Fruit fly (Drosophila melanogaster): ENCODE measurements around the gene CG42264.

The CG42264 gene

dm6 chrX:5783260-5784040 is 7.0 kb upstream of the CG42264 start (continued):
- TF ChIP-seq oc (tag; optimal IDR thresholded peaks at IDR 0.05) (peak; percentile 61), Vsx1 (GFP tag; optimal IDR thresholded peaks at IDR 0.05) (no peak), Hr3 (GFP tag; optimal IDR thresholded peaks at IDR 0.05) (no peak), Hsf (GFP tag; optimal IDR thresholded peaks at IDR 0.05) (peak; percentile 18), CG11695 (GFP tag; IDR thresholded peaks at IDR 0.05) (peak; percentile 15; the same call in 1 of the 3 replicates), unpg (GFP tag; optimal IDR thresholded peaks at IDR 0.05) (peak; percentile 61), Doc3 (GFP tag; IDR thresholded peaks at IDR 0.05; ENCODE audit: partially characterized antibody) (no peak), Neu2 (GFP tag; optimal IDR thresholded peaks at IDR 0.05; ENCODE audit: borderline replicate concordance) (no peak), yki (optimal IDR thresholded peaks at IDR 0.05) (no peak), CG3407 (GFP tag; optimal IDR thresholded peaks at IDR 0.05) (peak; percentile 41), cg (GFP tag; optimal IDR thresholded peaks at IDR 0.05) (peak; percentile 23), sima (GFP tag; optimal IDR thresholded peaks at IDR 0.05) (no peak), Stat92E (GFP tag; optimal IDR thresholded peaks at IDR 0.05) (no peak), Antp (GFP tag; optimal IDR thresholded peaks at IDR 0.05) (no peak), Atf-2 (GFP tag; optimal IDR thresholded peaks at IDR 0.05) (no peak), NC2α (GFP tag; optimal IDR thresholded peaks at IDR 0.05) (no peak), nmo (GFP tag; optimal IDR thresholded peaks at IDR 0.05) (peak; percentile 57), p53 (GFP tag; optimal IDR thresholded peaks at IDR 0.05) (no peak), C15 (GFP tag; IDR thresholded peaks at IDR 0.05) (no peak), sqz (GFP tag; optimal IDR thresholded peaks at IDR 0.05) (no peak), chm (GFP tag; IDR thresholded peaks at IDR 0.05) (no peak), CG15073 (GFP tag; optimal IDR thresholded peaks at IDR 0.05) (no peak), H15 (GFP tag; IDR thresholded peaks at IDR 0.05) (0 out of 3 replicates have a peak, but pooled peaks have one; percentile 56), CG6791 (GFP tag; IDR thresholded peaks at IDR 0.05; ENCODE audit: partially characterized antibody) (no peak), chif (GFP tag; optimal IDR thresholded peaks at IDR 0.05) (peak in 1 of 2 experiments; percentile 24), CG11247 (GFP tag; IDR thresholded peaks at IDR 0.05) (peak; percentile 53), nau (GFP tag; optimal IDR thresholded peaks at IDR 0.05) (no peak), tgo (GFP tag; IDR thresholded peaks at IDR 0.05) (peak; percentile 35; the same call in 1 of the 3 replicates), Taf1 (GFP tag; IDR thresholded peaks at IDR 0.05) (no peak), ind (GFP tag; optimal IDR thresholded peaks at IDR 0.05) (peak; percentile 13), Deaf1 (tag; optimal IDR thresholded peaks at IDR 0.05) (no peak), CG10565 (GFP tag; optimal IDR thresholded peaks at IDR 0.05) (no peak), bcd (GFP tag; optimal IDR thresholded peaks at IDR 0.05) (peak; percentile 18), CG10979 (tag; optimal IDR thresholded peaks at IDR 0.05) (peak; percentile 63), Jarid2 (GFP tag; optimal IDR thresholded peaks at IDR 0.05) (no peak), slp2 (GFP tag; optimal IDR thresholded peaks at IDR 0.05) (no peak), onecut (GFP tag; IDR thresholded peaks at IDR 0.05) (0 out of 2 replicates have a peak, but pooled peaks have one; percentile 22), chinmo (GFP tag; IDR thresholded peaks at IDR 0.05; ENCODE audit: partially characterized antibody) (no peak), dati (GFP tag; IDR thresholded peaks at IDR 0.05) (no peak), amos (GFP tag; IDR thresholded peaks at IDR 0.05; ENCODE audit: partially characterized antibody) (no peak), unc-4 (GFP tag; IDR thresholded peaks at IDR 0.05; ENCODE audit: partially characterized antibody) (no peak), ewg (GFP tag; optimal IDR thresholded peaks at IDR 0.05) (peak; percentile 31), CG31441 (GFP tag; IDR thresholded peaks at IDR 0.05) (peak; percentile 70), tio (GFP tag; optimal IDR thresholded peaks at IDR 0.05) (no peak), CG1792 (GFP tag; optimal IDR thresholded peaks at IDR 0.05) (no peak), ato (GFP tag; IDR thresholded peaks at IDR 0.05; ENCODE audit: partially characterized antibody) (no peak), slou (GFP tag; optimal IDR thresholded peaks at IDR 0.05) (no peak), tna (GFP tag; IDR thresholded peaks at IDR 0.05; ENCODE audit: partially characterized antibody) (no peak)
